Fruit fly (Drosophila melanogaster): Measurements from ENCODE around the gene CG9727.

CG9727 gene

dm6 chr3R:6426173-6426899 lies 30.1 kb downstream of the CG9727 start (continued):
- TF ChIP-seq crol (GFP tag; IDR thresholded peaks at IDR 0.05) (peak; percentile 93), CG3163 (GFP tag; optimal IDR thresholded peaks at IDR 0.05) (no peak), ems (GFP tag; optimal IDR thresholded peaks at IDR 0.05) (no peak), Dek (tag; optimal IDR thresholded peaks at IDR 0.05) (no peak), CG18619 (GFP tag; optimal IDR thresholded peaks at IDR 0.05) (no peak), dati (GFP tag; IDR thresholded peaks at IDR 0.05) (no peak), CG9215 (GFP tag; IDR thresholded peaks at IDR 0.05) (no peak), Sox100B (GFP tag; optimal IDR thresholded peaks at IDR 0.05) (peak; percentile 8), h (optimal IDR thresholded peaks at IDR 0.05) (no peak), CTCF (GFP tag; optimal IDR thresholded peaks at IDR 0.05) (no peak), Oaz (GFP tag; IDR thresholded peaks at IDR 0.05) (no peak), insv (GFP tag; optimal IDR thresholded peaks at IDR 0.05) (peak; percentile 65 to 96), CG1647 (GFP tag; optimal IDR thresholded peaks at IDR 0.05) (no peak), fd102C (GFP tag; optimal IDR thresholded peaks at IDR 0.05) (no peak), gem (tag; optimal IDR thresholded peaks at IDR 0.05) (no peak), CG31365 (tag; optimal IDR thresholded peaks at IDR 0.05) (no peak), CG2712 (tag; optimal IDR thresholded peaks at IDR 0.05) (no peak), CG15696 (tag; optimal IDR thresholded peaks at IDR 0.05) (no peak), ftz-f1 (GFP tag; optimal IDR thresholded peaks at IDR 0.05) (peak; percentile 60), CG6175 (GFP tag; IDR thresholded peaks at IDR 0.05) (no peak), prd (optimal IDR thresholded peaks at IDR 0.05) (no peak), prd (GFP tag; IDR thresholded peaks at IDR 0.05) (no peak), toy (GFP tag; IDR thresholded peaks at IDR 0.05) (no peak), fu2 (GFP tag; optimal IDR thresholded peaks at IDR 0.05) (no peak), ci (GFP tag; IDR thresholded peaks at IDR 0.05) (peak; percentile 27; the same call in 1 of the 3 replicates), CG31388 (GFP tag; optimal IDR thresholded peaks at IDR 0.05) (no peak), ash1 (GFP tag; optimal IDR thresholded peaks at IDR 0.05) (no peak), da (GFP tag; optimal IDR thresholded peaks at IDR 0.05) (no peak), fd64A (GFP tag; optimal IDR thresholded peaks at IDR 0.05) (no peak), Adf1 (GFP tag; IDR thresholded peaks at IDR 0.05) (peak; percentile 77), mld (GFP tag; IDR thresholded peaks at IDR 0.05; ENCODE audit: partially characterized antibody) (0 out of 3 replicates have a peak, but pooled peaks have one; percentile 45), CG10431 (GFP tag; optimal IDR thresholded peaks at IDR 0.05) (peak; percentile 66), pros (GFP tag; optimal IDR thresholded peaks at IDR 0.05) (peak; percentile 57), Jarid2 (GFP tag; optimal IDR thresholded peaks at IDR 0.05) (no peak), sens-2 (GFP tag; IDR thresholded peaks at IDR 0.05) (no peak), Sry-δ (GFP tag; optimal IDR thresholded peaks at IDR 0.05) (no peak), slp2 (GFP tag; optimal IDR thresholded peaks at IDR 0.05) (no peak), Scr (GFP tag; IDR thresholded peaks at IDR 0.05; ENCODE audit: partially characterized antibody) (0 out of 2 replicates have a peak, but pooled peaks have one; percentile 12), CG13123 (GFP tag; optimal IDR thresholded peaks at IDR 0.05) (no peak), CG34224 (GFP tag; IDR thresholded peaks at IDR 0.05; ENCODE audit: partially characterized antibody) (0 out of 3 replicates have a peak, but pooled peaks have one; percentile 48), CG16815 (GFP tag; optimal IDR thresholded peaks at IDR 0.05) (no peak), CG30431 (GFP tag; optimal IDR thresholded peaks at IDR 0.05) (no peak), stwl (tag; optimal IDR thresholded peaks at IDR 0.05) (peak; percentile 39), Optix (GFP tag; IDR thresholded peaks at IDR 0.05) (no peak), E2f1 (GFP tag; IDR thresholded peaks at IDR 0.05) (peak; percentile 23; the same call in 1 of the 2 replicates), HLH4C (GFP tag; IDR thresholded peaks at IDR 0.05; ENCODE audit: partially characterized antibody) (no peak), Ada2b (GFP tag; IDR thresholded peaks at IDR 0.05) (0 out of 2 replicates have a peak, but pooled peaks have one; percentile 9), CG6689 (GFP tag; IDR thresholded peaks at IDR 0.05) (no peak), lilli (GFP tag; optimal IDR thresholded peaks at IDR 0.05) (no peak), tgo (GFP tag; IDR thresholded peaks at IDR 0.05) (peak; percentile 41; the same call in 1 of the 3 replicates), gro (GFP tag; optimal IDR thresholded peaks at IDR 0.05) (peak; percentile 14)

All from whole organism, embryonic.